Fruit fly (Drosophila melanogaster) whole organism, adult: Measurements from ENCODE around the gene per.

Source experiments
- Mnt ChIP-seq: fragments of 200-800 bp; sonication (Bioruptor generic); optimal IDR thresholded peaks from 2 replicates; lab custom pipeline; 2016; ENCODE audit warnings: missing biosample characterization, mild to moderate bottlenecking, missing genetic modification characterization
- cnc ChIP-seq, 2 experiments: fragments of >200 bp; optimal IDR thresholded peaks; 2 replicates each; lab custom pipeline; 2017
- kay ChIP-seq: fragments of 200-800 bp; sonication (Bioruptor generic); peaks from one replicate; lab custom pipeline; 2016; ENCODE audit warnings: missing biosample characterization, missing genetic modification characterization, borderline replicate concordance

DNA sequence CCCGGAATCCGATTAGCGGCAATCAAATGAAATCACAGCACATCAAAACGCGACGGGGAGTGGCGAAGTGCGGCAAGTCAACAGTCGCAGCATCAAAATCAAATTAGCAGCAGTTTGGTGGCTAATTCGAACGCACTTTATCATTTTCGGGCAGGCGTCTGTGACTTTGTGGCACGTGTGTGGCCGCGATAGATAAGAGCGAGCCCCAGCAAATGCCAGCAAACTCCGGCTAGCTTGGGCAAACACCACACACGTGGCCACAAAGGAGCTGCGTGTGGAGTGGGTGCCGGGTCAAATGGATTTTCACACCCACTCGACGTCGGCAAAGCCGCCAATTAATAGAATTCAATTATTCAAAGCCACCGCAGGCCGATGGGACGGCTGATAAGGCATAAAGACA, 1.5 kb upstream of the per start:
- TF ChIP-seq cnc (optimal IDR thresholded peaks at IDR 0.05; lab: Kevin White, UChicago) (no peak), kay (GFP tag; lab: Kevin White, UChicago) (no peak), Mnt (no peak)
